Worm (Caenorhabditis elegans) whole organism, midembryonic: ENCODE data around the gene nep-21.

Experiments
- flt-1 ChIP-seq: fragments of 200-800 bp; sonication (Bioruptor generic); IDR thresholded peaks from 2 replicates; pipeline ENCODE4 v1.3.6; 2022; ENCODE audit warnings: missing genetic modification characterization, missing compliant biosample characterization
- med-1 ChIP-seq: sonication (generic microtip); optimal IDR thresholded peaks from 2 replicates; lab custom pipeline; 2017; ENCODE audit warnings: missing genetic modification characterization, mild to moderate bottlenecking, missing compliant biosample characterization, antibody characterized with exemption, missing genetic modification reagents; ENCODE audit not compliant: insufficient read depth

ce11 chrV:14248654-14249053, 22.4 kb upstream of the nep-21 start, which contains the start of gene K02E11.6:
- TF ChIP-seq med-1 (GFP tag; lab: Kevin White, UChicago), result no peak
- TF ChIP-seq flt-1 (GFP tag; lab: Robert Waterston, UW), result no peak
